Fruit fly (Drosophila melanogaster): ENCODE measurements around the gene CG1791.
A peak's percentile ranks its signal among the peaks of the same experiment; 100 is the strongest.

The CG1791 gene

dm6 chrX:10009794-10010614, 45.3 kb upstream of the CG1791 start, which contains the start of gene Dna2 (continued):
- TF ChIP-seq sisA (GFP tag; IDR thresholded peaks at IDR 0.05) = peak; percentile 48
- TF ChIP-seq HmgZ (tag; optimal IDR thresholded peaks at IDR 0.05) = no peak
- peak; percentile 20 for TF ChIP-seq Nf-YC (tag; optimal IDR thresholded peaks at IDR 0.05)
- no peak for TF ChIP-seq CG9876 (GFP tag; optimal IDR thresholded peaks at IDR 0.05)
- no peak for TF ChIP-seq Atf6 (GFP tag; IDR thresholded peaks at IDR 0.05)
- TF ChIP-seq al (GFP tag; IDR thresholded peaks at IDR 0.05) = no peak
- no peak for TF ChIP-seq jumu (GFP tag; optimal IDR thresholded peaks at IDR 0.05)
- TF ChIP-seq sqz (GFP tag; optimal IDR thresholded peaks at IDR 0.05) = no peak
- TF ChIP-seq Dref (GFP tag; IDR thresholded peaks at IDR 0.05) = no peak
- no peak for TF ChIP-seq psq (GFP tag; optimal IDR thresholded peaks at IDR 0.05)
- TF ChIP-seq Optix (GFP tag; IDR thresholded peaks at IDR 0.05) = no peak
- TF ChIP-seq CG12104 (GFP tag; optimal IDR thresholded peaks at IDR 0.05) = no peak
- no peak for TF ChIP-seq BtbVII (GFP tag; optimal IDR thresholded peaks at IDR 0.05)
- TF ChIP-seq dan (GFP tag; IDR thresholded peaks at IDR 0.05) = no peak
- no peak for TF ChIP-seq CG6813 (GFP tag; optimal IDR thresholded peaks at IDR 0.05)
- 0 out of 4 replicates have a peak, but pooled peaks have one; percentile 26 for TF ChIP-seq Gug (GFP tag; IDR thresholded peaks at IDR 0.05)
- TF ChIP-seq slbo (GFP tag; IDR thresholded peaks at IDR 0.05) = peak; percentile 65
- TF ChIP-seq CG9797 (GFP tag; optimal IDR thresholded peaks at IDR 0.05) = peak; percentile 4
- peak; percentile 25 for TF ChIP-seq grau (tag; optimal IDR thresholded peaks at IDR 0.05)
- TF ChIP-seq so (GFP tag; IDR thresholded peaks at IDR 0.05) = no peak
- no peak for TF ChIP-seq chn (GFP tag; optimal IDR thresholded peaks at IDR 0.05)
- TF ChIP-seq CG31388 (GFP tag; optimal IDR thresholded peaks at IDR 0.05) = no peak
- TF ChIP-seq CG4404 (GFP tag; IDR thresholded peaks at IDR 0.05) = no peak
- TF ChIP-seq CG5953 (GFP tag; IDR thresholded peaks at IDR 0.05) = no peak
- no peak for TF ChIP-seq br (optimal IDR thresholded peaks at IDR 0.05)
- no peak for TF ChIP-seq CG12219 (GFP tag; optimal IDR thresholded peaks at IDR 0.05)
- peak; percentile 5 for TF ChIP-seq CG12391 (tag; optimal IDR thresholded peaks at IDR 0.05)
- TF ChIP-seq CG8281 (tag; optimal IDR thresholded peaks at IDR 0.05) = no peak
- no peak for TF ChIP-seq fd96Cb (tag; optimal IDR thresholded peaks at IDR 0.05)
- no peak for TF ChIP-seq Kr (GFP tag; optimal IDR thresholded peaks at IDR 0.05)
- no peak for TF ChIP-seq CG15479 (GFP tag; optimal IDR thresholded peaks at IDR 0.05)
- peak; percentile 35 for TF ChIP-seq CG7839 (tag; optimal IDR thresholded peaks at IDR 0.05)
- TF ChIP-seq Dip3 (GFP tag; optimal IDR thresholded peaks at IDR 0.05) = no peak
- TF ChIP-seq NFAT (GFP tag; IDR thresholded peaks at IDR 0.05) = no peak
- TF ChIP-seq CG16863 (GFP tag; optimal IDR thresholded peaks at IDR 0.05) = no peak
- no peak for TF ChIP-seq CG10147 (GFP tag; optimal IDR thresholded peaks at IDR 0.05)
- no peak for TF ChIP-seq CG14965 (GFP tag; optimal IDR thresholded peaks at IDR 0.05; ENCODE audit: borderline replicate concordance)
- TF ChIP-seq Asciz (GFP tag; optimal IDR thresholded peaks at IDR 0.05) = no peak
- TF ChIP-seq H15 (GFP tag; IDR thresholded peaks at IDR 0.05) = no peak
- TF ChIP-seq row (GFP tag; IDR thresholded peaks at IDR 0.05) = peak; percentile 23; the same call in 1 of the 3 replicates
- no peak for TF ChIP-seq CG11398 (GFP tag; optimal IDR thresholded peaks at IDR 0.05)
- TF ChIP-seq CG10366 (GFP tag; IDR thresholded peaks at IDR 0.05) = no peak; the same call in 1 of the 2 replicates
- no peak for TF ChIP-seq corto (GFP tag; optimal IDR thresholded peaks at IDR 0.05)
- TF ChIP-seq crp (GFP tag; optimal IDR thresholded peaks at IDR 0.05) = no peak
- no peak for TF ChIP-seq bab2 (GFP tag; optimal IDR thresholded peaks at IDR 0.05)
- no peak for TF ChIP-seq tx (GFP tag; optimal IDR thresholded peaks at IDR 0.05)
- TF ChIP-seq CG7963 (GFP tag; IDR thresholded peaks at IDR 0.05; ENCODE audit: partially characterized antibody) = no peak
- TF ChIP-seq dimm (GFP tag; IDR thresholded peaks at IDR 0.05) = no peak
- no peak for TF ChIP-seq lbe (GFP tag; optimal IDR thresholded peaks at IDR 0.05)
- peak; percentile 5; the same call in 1 of the 2 replicates for TF ChIP-seq CG9215 (GFP tag; IDR thresholded peaks at IDR 0.05)
- TF ChIP-seq Hr3 (GFP tag; optimal IDR thresholded peaks at IDR 0.05) = peak; percentile 23

Data from whole organism, embryonic.